Fruit fly (Drosophila melanogaster) whole organism, adult: ENCODE measurements around the gene CG10435.
"Not testable (repeated sequence)": the region's sequence is repeated elsewhere in the genome, so short reads cannot be mapped to it uniquely, and the experiment has no call there.

Experiments used
- CG11617 ChIP-seq: fragments of 200-800 bp; sonication (Bioruptor generic); optimal IDR thresholded peaks from 2 replicates; lab custom pipeline; 2017; ENCODE audit warnings: mild to moderate bottlenecking, missing biosample characterization, missing genetic modification reagents, missing genetic modification characterization
- CG12768 ChIP-seq: fragments of 200-800 bp; sonication (Bioruptor generic); optimal IDR thresholded peaks from 2 replicates; lab custom pipeline; 2017; ENCODE audit warnings: missing biosample characterization, missing genetic modification characterization, mild to moderate bottlenecking, moderate library complexity, missing genetic modification reagents
- CG14711 ChIP-seq: fragments of 200-800 bp; sonication (Bioruptor generic); optimal IDR thresholded peaks from 2 replicates; lab custom pipeline; 2018; ENCODE audit warnings: missing biosample characterization, mild to moderate bottlenecking, missing genetic modification characterization, moderate library complexity
- CG1620 ChIP-seq: fragments of 200-800 bp; sonication (Bioruptor generic); optimal IDR thresholded peaks from 2 replicates; lab custom pipeline; 2016; ENCODE audit warnings: missing biosample characterization, missing genetic modification characterization
- CG33017 ChIP-seq: fragments of 200-800 bp; sonication (Bioruptor generic); optimal IDR thresholded peaks from 2 replicates; lab custom pipeline; 2018; ENCODE audit warnings: missing biosample characterization, mild to moderate bottlenecking, missing genetic modification characterization, moderate library complexity
- CG5204 ChIP-seq: fragments of 200-800 bp; sonication (Bioruptor generic); optimal IDR thresholded peaks from 2 replicates; lab custom pipeline; 2016; ENCODE audit warnings: missing biosample characterization, missing genetic modification characterization
- CG7045 ChIP-seq: fragments of 200-800 bp; sonication (Bioruptor generic); optimal IDR thresholded peaks from 2 replicates; lab custom pipeline; 2017; ENCODE audit warnings: missing biosample characterization, mild to moderate bottlenecking, missing genetic modification characterization
- CG7101 ChIP-seq: fragments of 200-800 bp; sonication (Bioruptor generic); optimal IDR thresholded peaks from 2 replicates; lab custom pipeline; 2018; ENCODE audit warnings: missing biosample characterization, mild to moderate bottlenecking, missing genetic modification characterization, moderate library complexity
- Clk ChIP-seq: fragments of 200-800 bp; sonication (Bioruptor generic); optimal IDR thresholded peaks from 2 replicates; lab custom pipeline; 2017; ENCODE audit warnings: missing biosample characterization, missing genetic modification characterization
- Crg-1 ChIP-seq: fragments of 200-800 bp; sonication (Bioruptor generic); optimal IDR thresholded peaks from 2 replicates; lab custom pipeline; 2016; ENCODE audit warnings: missing biosample characterization, missing genetic modification characterization
- Hr96 ChIP-seq: fragments of 200-800 bp; sonication (Bioruptor generic); optimal IDR thresholded peaks from 2 replicates; lab custom pipeline; 2016; ENCODE audit warnings: missing biosample characterization, missing genetic modification characterization
- Mnt ChIP-seq: fragments of 200-800 bp; sonication (Bioruptor generic); optimal IDR thresholded peaks from 2 replicates; lab custom pipeline; 2016; ENCODE audit warnings: missing biosample characterization, mild to moderate bottlenecking, missing genetic modification characterization
- bab1 ChIP-seq: fragments of 200-800 bp; sonication (Bioruptor generic); optimal IDR thresholded peaks from 3 replicates; lab custom pipeline; 2019; ENCODE audit warnings: missing biosample characterization, mild to moderate bottlenecking, missing genetic modification characterization, moderate library complexity
- cic ChIP-seq: fragments of 200-800 bp; sonication (Bioruptor generic); optimal IDR thresholded peaks from 2 replicates; lab custom pipeline; 2017; ENCODE audit warnings: missing biosample characterization, mild to moderate bottlenecking, missing genetic modification characterization, moderate library complexity
- cnc ChIP-seq, 2 experiments: fragments of >200 bp; optimal IDR thresholded peaks; 2 replicates each; lab custom pipeline; 2017
- kay ChIP-seq: fragments of 200-800 bp; sonication (Bioruptor generic); peaks from one replicate; lab custom pipeline; 2016; ENCODE audit warnings: missing biosample characterization, missing genetic modification characterization, borderline replicate concordance
- ovo ChIP-seq: fragments of 200-800 bp; sonication (Bioruptor generic); optimal IDR thresholded peaks from 2 replicates; lab custom pipeline; 2016; ENCODE audit warnings: missing biosample characterization, missing genetic modification characterization
- pad ChIP-seq: fragments of 200-800 bp; sonication (Bioruptor generic); optimal IDR thresholded peaks from 3 replicates; lab custom pipeline; 2017; ENCODE audit warnings: missing biosample characterization, missing genetic modification characterization, mild to moderate bottlenecking, moderate library complexity, missing genetic modification reagents
- tj ChIP-seq: fragments of 200-800 bp; sonication (Bioruptor generic); optimal IDR thresholded peaks from 3 replicates; lab custom pipeline; 2017; ENCODE audit warnings: missing biosample characterization, mild to moderate bottlenecking, missing genetic modification characterization, moderate library complexity
- toe ChIP-seq: fragments of 200-800 bp; sonication (Bioruptor generic); optimal IDR thresholded peaks from 2 replicates; lab custom pipeline; 2016; ENCODE audit warnings: missing biosample characterization, missing genetic modification characterization

Gene CG10435

DNA sequence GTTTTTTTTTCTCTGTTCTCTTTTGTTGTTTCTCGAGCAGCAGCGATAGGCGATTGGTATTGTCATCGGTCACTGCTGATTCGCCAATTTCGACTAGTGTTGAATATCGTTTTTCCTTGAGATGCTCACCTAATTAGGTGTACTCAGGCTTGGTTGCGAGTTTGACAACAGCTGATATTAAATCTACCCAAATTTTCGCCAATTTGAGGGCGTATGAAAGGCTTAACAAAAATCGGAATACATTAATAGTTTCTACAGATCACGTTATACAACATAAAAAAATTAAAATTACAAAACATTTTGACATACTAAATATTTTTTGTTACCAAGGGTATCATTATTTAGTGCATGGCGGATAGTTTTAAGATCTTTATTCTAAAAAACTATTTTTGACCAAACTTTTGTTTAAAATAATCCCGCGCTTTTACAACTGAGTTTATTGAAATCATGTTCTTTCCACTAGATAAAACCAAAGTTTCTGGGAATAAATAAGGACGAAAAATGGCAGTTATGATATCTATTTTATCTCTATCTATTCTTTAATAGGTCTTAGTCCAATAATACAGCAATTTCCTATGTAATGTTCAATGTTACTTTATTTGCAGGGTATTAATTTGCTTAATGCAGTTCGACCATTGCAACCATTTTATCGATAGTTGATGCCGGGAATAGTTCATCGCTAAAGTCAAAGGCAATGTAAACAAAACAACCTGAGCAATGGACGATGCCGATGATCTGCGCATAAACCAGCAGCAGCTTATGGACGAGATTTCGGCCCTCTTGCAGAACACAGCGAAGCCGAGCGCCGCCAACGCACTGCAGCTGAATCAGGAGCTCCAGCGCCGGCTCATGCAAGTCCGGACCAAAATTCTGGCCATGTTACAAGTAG is at the start of gene CG10435, which contains the start of gene Pbp95:
Gene CG10435 (minus strand): TSS at position 81 of the 889 bp plus-strand sequence.
Gene Pbp95 (plus strand): TSS at position 671 of the 889 bp plus-strand sequence.
- TF ChIP-seq Clk (GFP tag; lab: Kevin White, UChicago): peak; percentile 32
- peak; percentile 49 for TF ChIP-seq pad
- TF ChIP-seq CG33017: no peak
- TF ChIP-seq ovo (GFP tag; lab: Kevin White, UChicago): no peak
- TF ChIP-seq Mnt (GFP tag; lab: Kevin White, UChicago): peak; percentile 60
- TF ChIP-seq CG11617: peak; percentile 72
- peak; percentile 39 for TF ChIP-seq CG12768
- peak; percentile 66 for TF ChIP-seq CG1620 (GFP tag; lab: Kevin White, UChicago)
- peak; percentile 57 for TF ChIP-seq CG7101 (tag; lab: Kevin White, UChicago)
- peak; percentile 83 for TF ChIP-seq tj (GFP tag; lab: Kevin White, UChicago)
- TF ChIP-seq kay: no peak
- TF ChIP-seq CG14711 (tag; lab: Kevin White, UChicago): peak; percentile 31
- TF ChIP-seq cic (GFP tag; lab: Kevin White, UChicago): no peak
- TF ChIP-seq cnc (optimal IDR thresholded peaks at IDR 0.05; lab: Kevin White, UChicago): no peak
- TF ChIP-seq Crg-1 (GFP tag; lab: Kevin White, UChicago): peak; percentile 54
- peak; percentile 37 for TF ChIP-seq CG7045 (GFP tag; lab: Kevin White, UChicago)
- TF ChIP-seq Hr96 (GFP tag; lab: Kevin White, UChicago): peak; percentile 4
- peak; percentile 79 for TF ChIP-seq toe (GFP tag; lab: Kevin White, UChicago)
- TF ChIP-seq bab1 (GFP tag; lab: Kevin White, UChicago): peak; percentile 33
- TF ChIP-seq CG5204 (GFP tag; lab: Kevin White, UChicago): peak; percentile 80

DNA sequence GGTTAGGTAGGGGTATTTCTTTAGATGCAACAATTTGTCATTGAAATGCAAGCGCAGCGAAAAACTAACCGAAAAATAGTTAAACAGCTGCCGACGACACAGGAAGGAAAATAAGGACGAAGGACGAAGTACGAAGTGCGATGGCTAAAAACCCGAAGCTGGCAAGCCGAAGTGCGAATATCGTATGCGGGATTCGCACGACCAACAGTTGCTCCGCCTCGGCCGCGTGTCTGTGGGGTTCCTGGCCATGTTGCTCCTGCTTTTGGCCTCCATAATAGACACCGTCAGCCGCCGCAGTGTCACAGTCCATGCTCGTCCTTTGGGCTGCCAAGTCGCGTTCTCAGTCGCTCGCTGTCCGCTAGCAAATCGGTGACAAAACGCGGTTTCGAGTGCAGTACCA is 46.0 kb upstream of the CG10435 start, which contains the start of gene mAChR-B:
Gene mAChR-B (plus strand): TSS at position 301 of the 400 bp plus-strand sequence.
- TF ChIP-seq Hr96 (GFP tag; lab: Kevin White, UChicago) (no peak), CG14711 (tag; lab: Kevin White, UChicago) (no peak), toe (GFP tag; lab: Kevin White, UChicago) (no peak), CG11617 (no peak), tj (GFP tag; lab: Kevin White, UChicago) (no peak), pad (no peak), Clk (GFP tag; lab: Kevin White, UChicago) (no peak), Mnt (GFP tag; lab: Kevin White, UChicago) (no peak), kay (no peak), CG7101 (tag; lab: Kevin White, UChicago) (no peak), cic (GFP tag; lab: Kevin White, UChicago) (no peak), CG7045 (GFP tag; lab: Kevin White, UChicago) (no peak), cnc (optimal IDR thresholded peaks at IDR 0.05; lab: Kevin White, UChicago) (no peak), CG1620 (GFP tag; lab: Kevin White, UChicago) (no peak), CG12768 (no peak), CG33017 (no peak), ovo (GFP tag; lab: Kevin White, UChicago) (no peak), CG5204 (GFP tag; lab: Kevin White, UChicago) (no peak), Crg-1 (GFP tag; lab: Kevin White, UChicago) (no peak), bab1 (GFP tag; lab: Kevin White, UChicago) (no peak)

DNA sequence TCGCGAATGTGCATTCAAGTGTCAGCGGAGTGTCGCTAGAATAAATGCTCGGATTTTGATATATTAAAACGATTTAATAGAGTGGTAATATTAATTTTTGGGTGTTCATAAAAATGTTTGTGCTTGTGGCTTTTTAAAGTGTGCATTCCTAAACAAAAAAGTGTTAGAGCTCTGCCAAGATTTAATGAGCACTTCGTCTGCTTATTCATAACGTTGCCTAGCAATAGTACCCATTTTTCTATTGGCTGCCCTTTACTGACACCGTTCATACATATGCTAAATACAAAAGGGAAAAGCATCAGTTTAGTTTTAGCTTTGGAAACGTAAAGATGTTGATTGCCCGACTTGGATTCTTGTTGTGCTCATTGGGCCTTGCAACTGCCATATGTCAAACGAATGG is 36.4 kb upstream of the CG10435 start, which contains the start of gene CG43061:
Gene CG43061 (plus strand): TSS at position 301 of the 400 bp plus-strand sequence.
- TF ChIP-seq CG14711 (tag; lab: Kevin White, UChicago); CG33017; pad: not testable (repeated sequence)

DNA sequence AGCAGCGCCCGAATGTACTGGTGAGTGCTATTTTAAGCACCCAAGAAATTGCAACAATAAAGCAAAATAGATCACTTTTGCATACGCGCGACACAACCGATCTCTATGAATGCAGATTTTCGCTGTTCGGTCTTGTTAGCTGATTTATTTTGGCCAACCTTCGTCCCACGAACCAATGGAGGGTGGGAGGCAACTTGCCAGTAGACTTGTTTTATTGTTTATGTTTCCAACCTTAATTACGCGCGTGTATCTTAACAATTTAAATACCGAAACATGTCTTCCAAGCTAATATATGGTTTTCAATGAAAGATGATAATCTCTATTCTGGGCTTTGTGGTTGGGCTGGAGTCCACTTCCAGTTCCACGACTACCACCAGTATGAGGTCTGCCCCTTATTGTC is 35.9 kb upstream of the CG10435 start, which contains the start of gene CG43618:
Gene CG43618 (plus strand): TSS at position 301 of the 400 bp plus-strand sequence.
- TF ChIP-seq CG12768; tj (GFP tag; lab: Kevin White, UChicago); CG7045 (GFP tag; lab: Kevin White, UChicago): not testable (repeated sequence)

DNA sequence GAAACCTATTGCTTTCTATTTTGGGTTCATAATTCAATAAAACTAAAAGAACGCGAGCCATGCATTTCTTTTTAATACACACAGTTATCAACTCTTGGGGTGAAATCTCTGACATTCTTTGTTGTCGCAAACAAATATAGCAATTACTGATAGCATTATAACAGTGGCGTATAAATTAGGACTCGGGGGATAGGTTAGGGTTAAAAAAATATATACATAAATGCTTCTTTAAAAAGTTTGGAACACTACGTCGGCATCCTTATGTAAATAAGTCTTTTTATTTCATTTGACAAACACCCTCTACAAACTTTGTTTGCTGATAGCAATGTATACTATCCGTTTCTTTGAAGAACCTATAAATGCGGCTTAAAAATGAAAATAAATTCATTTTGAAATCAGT is 27.8 kb upstream of the CG10435 start, which contains the start of gene CG43060:
Gene CG43060 (plus strand): TSS at position 382 of the 400 bp plus-strand sequence.
- peak; percentile 31 for TF ChIP-seq kay
- no peak for TF ChIP-seq CG7045 (GFP tag; lab: Kevin White, UChicago)

DNA sequence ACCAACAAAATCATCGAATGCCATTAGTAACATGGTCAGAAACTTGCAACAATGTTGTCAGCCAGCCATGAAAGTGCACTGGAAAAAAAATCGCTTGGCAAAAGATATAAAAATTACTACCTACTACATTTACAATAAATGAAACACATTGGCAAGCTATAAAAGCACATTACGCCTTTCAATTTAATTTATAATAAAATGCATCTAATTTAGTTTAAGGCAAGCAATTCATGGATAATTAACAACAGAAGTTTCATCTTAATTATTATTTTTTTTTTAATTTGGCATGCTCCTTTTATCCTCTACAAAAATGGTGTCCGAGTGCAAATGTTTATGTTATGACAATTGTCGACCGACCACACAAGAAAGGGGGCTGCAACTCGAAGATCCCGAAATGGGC is 25.9 kb upstream of the CG10435 start:
- TF ChIP-seq tj (GFP tag; lab: Kevin White, UChicago) (no peak), toe (GFP tag; lab: Kevin White, UChicago) (no peak), pad (no peak), cic (GFP tag; lab: Kevin White, UChicago) (no peak), CG1620 (GFP tag; lab: Kevin White, UChicago) (no peak)
